Worm (Caenorhabditis elegans) whole organism, L4 larva: Measurements from ENCODE around the gene pgp-4.

ENCODE experiments used
- F26F4.8 ChIP-seq: fragments of 200-800 bp; sonication (Bioruptor generic); conservative IDR thresholded peaks from 2 replicates; pipeline ENCODE4 v1.3.6; 2022; ENCODE audit warnings: missing genetic modification characterization, missing compliant biosample characterization
- F44E2.7 ChIP-seq: fragments of 200-800 bp; sonication (Bioruptor generic); IDR thresholded peaks from 2 replicates; pipeline ENCODE4 v2.1.2; 2022; ENCODE audit warnings: missing genetic modification characterization, missing compliant biosample characterization
- T26A8.4 ChIP-seq: fragments of 200-800 bp; sonication (Bioruptor generic); IDR thresholded peaks from 2 replicates; pipeline ENCODE4 v1.3.6; 2022; ENCODE audit warnings: missing genetic modification characterization, missing compliant biosample characterization
- aha-1 ChIP-seq: fragments of 150-350 bp; peaks from one replicate; lab custom pipeline; 2014; ENCODE audit warnings: missing biosample characterization, missing genetic modification characterization
- ama-1 ChIP-seq: fragments of 150-350 bp; optimal IDR thresholded peaks from 2 replicates; lab custom pipeline; 2014; ENCODE audit warnings: inconsistent platforms, mixed read lengths
- arid-1 ChIP-seq: fragments of 200-800 bp; sonication (Bioruptor generic); conservative IDR thresholded peaks from 2 replicates; pipeline ENCODE4 v1.3.6; 2022; ENCODE audit warnings: missing genetic modification reagents, missing genetic modification characterization, missing compliant biosample characterization
- attf-4 ChIP-seq: sonication (generic microtip); optimal IDR thresholded peaks from 3 replicates; lab custom pipeline; 2017; ENCODE audit warnings: missing biosample characterization, missing genetic modification characterization
- ctbp-1 ChIP-seq: fragments of 200-800 bp; sonication (Bioruptor generic); IDR thresholded peaks from 2 replicates; pipeline ENCODE4 v1.3.6; 2022; ENCODE audit warnings: missing genetic modification reagents, missing genetic modification characterization, missing compliant biosample characterization
- daf-16 ChIP-seq, 3 experiments: sonication (generic microtip); optimal IDR thresholded peaks; 2 replicates each; lab custom pipeline; 2016 to 2017; ENCODE audit warnings: missing genetic modification characterization in 3 of 3, missing genetic modification reagents in 3 of 3, mild to moderate bottlenecking in 2 of 3, missing compliant biosample characterization in 2 of 3, missing biosample characterization in 1 of 3, moderate library complexity in 1 of 3
- daf-19 ChIP-seq: fragments of 200-800 bp; sonication (Bioruptor generic); conservative IDR thresholded peaks from 2 replicates; pipeline ENCODE4 v1.3.6; 2022; ENCODE audit warnings: missing genetic modification characterization, missing compliant biosample characterization
- dmd-9 ChIP-seq: fragments of 200-800 bp; sonication (Bioruptor generic); IDR thresholded peaks from 2 replicates; pipeline ENCODE4 v1.3.6; 2022; ENCODE audit warnings: missing genetic modification reagents, missing genetic modification characterization, missing compliant biosample characterization
- dve-1 ChIP-seq: sonication (generic microtip); optimal IDR thresholded peaks from 2 replicates; lab custom pipeline; 2017; ENCODE audit warnings: antibody characterized with exemption, mild to moderate bottlenecking, missing genetic modification characterization, missing compliant biosample characterization; ENCODE audit not compliant: insufficient read depth
- egl-27 ChIP-seq: sonication (generic microtip); optimal IDR thresholded peaks from 3 replicates; lab custom pipeline; 2017; ENCODE audit warnings: missing biosample characterization, missing genetic modification reagents, missing genetic modification characterization
- fkh-10 ChIP-seq: fragments of 150-350 bp; optimal IDR thresholded peaks from 2 replicates; lab custom pipeline; 2014; ENCODE audit warnings: missing biosample characterization, missing genetic modification reagents, missing genetic modification characterization
- hif-1 ChIP-seq, 2 experiments: sonication (generic microtip); optimal IDR thresholded peaks; 2 replicates each; lab custom pipeline; 2016 to 2017; ENCODE audit warnings: missing compliant biosample characterization in 2 of 2, missing genetic modification characterization in 2 of 2, missing genetic modification reagents in 2 of 2, missing genotype in 2 of 2, mild to moderate bottlenecking in 1 of 2
- hlh-11 ChIP-seq: fragments of 200-800 bp; sonication (Bioruptor generic); optimal IDR thresholded peaks from 2 replicates; lab custom pipeline; 2018; ENCODE audit warnings: mild to moderate bottlenecking, missing genetic modification characterization, missing compliant biosample characterization
- hlh-30 ChIP-seq: sonication (generic microtip); optimal IDR thresholded peaks from 2 replicates; lab custom pipeline; 2017; ENCODE audit warnings: antibody characterized with exemption, mild to moderate bottlenecking, missing genetic modification characterization, missing compliant biosample characterization; ENCODE audit not compliant: insufficient read depth
- lin-13 ChIP-seq: fragments of 150-350 bp; optimal IDR thresholded peaks from 2 replicates; lab custom pipeline; 2014; ENCODE audit warnings: missing biosample characterization, missing genetic modification reagents, missing genetic modification characterization
- lin-15B ChIP-seq: fragments of 150-350 bp; sonication (generic microtip); optimal IDR thresholded peaks from 3 replicates; lab custom pipeline; 2014; ENCODE audit warnings: missing biosample characterization, missing genetic modification characterization
- lir-3 ChIP-seq: sonication (generic microtip); optimal IDR thresholded peaks from 2 replicates; lab custom pipeline; 2016; ENCODE audit warnings: mild to moderate bottlenecking, missing genetic modification characterization, missing compliant biosample characterization
- madf-9 ChIP-seq: fragments of 200-800 bp; sonication (Bioruptor generic); conservative IDR thresholded peaks from 2 replicates; pipeline ENCODE4 v1.3.6; 2022; ENCODE audit warnings: missing genetic modification reagents, missing genetic modification characterization, missing compliant biosample characterization
- mep-1 ChIP-seq: fragments of 150-350 bp; sonication (generic microtip); optimal IDR thresholded peaks from 3 replicates; lab custom pipeline; 2014; ENCODE audit warnings: missing biosample characterization, missing genetic modification characterization
- mes-2 ChIP-seq: sonication (generic microtip); optimal IDR thresholded peaks from 2 replicates; lab custom pipeline; 2016; ENCODE audit warnings: missing genotype, mild to moderate bottlenecking, missing genetic modification characterization, missing compliant biosample characterization; ENCODE audit not compliant: poor library complexity, severe bottlenecking
- mxl-3 ChIP-seq: fragments of 200-800 bp; sonication (Bioruptor generic); optimal IDR thresholded peaks from 2 replicates; lab custom pipeline; 2018; ENCODE audit warnings: mild to moderate bottlenecking, missing genetic modification characterization, missing compliant biosample characterization
- nhr-10 ChIP-seq: fragments of 150-350 bp; optimal IDR thresholded peaks from 2 replicates; lab custom pipeline; 2014; ENCODE audit warnings: missing biosample characterization, missing genetic modification characterization
- nhr-102 ChIP-seq: sonication (generic microtip); optimal IDR thresholded peaks from 2 replicates; lab custom pipeline; 2016; ENCODE audit warnings: mild to moderate bottlenecking, missing genetic modification characterization, moderate library complexity, missing compliant biosample characterization
- nhr-111 ChIP-seq: fragments of 200-800 bp; sonication (Bioruptor generic); optimal IDR thresholded peaks from 2 replicates; lab custom pipeline; 2018; ENCODE audit warnings: mild to moderate bottlenecking, missing genetic modification characterization, missing compliant biosample characterization
- nhr-237 ChIP-seq: sonication (generic microtip); optimal IDR thresholded peaks from 2 replicates; lab custom pipeline; 2017; ENCODE audit warnings: missing biosample characterization, missing genetic modification characterization
- nhr-28 ChIP-seq: fragments of 150-350 bp; optimal IDR thresholded peaks from 2 replicates; lab custom pipeline; 2014; ENCODE audit warnings: missing biosample characterization, missing genetic modification characterization
- nhr-76 ChIP-seq: fragments of 150-350 bp; optimal IDR thresholded peaks from 2 replicates; lab custom pipeline; 2014; ENCODE audit warnings: missing biosample characterization, missing genetic modification characterization
- pha-4 ChIP-seq, 2 experiments: fragments of 150-350 bp in 1 of 2; fragments of 200-800 bp in 1 of 2; sonication (Bioruptor generic) in 1 of 2; IDR thresholded peaks in 1 of 2; optimal IDR thresholded peaks in 1 of 2; 2 replicates each; pipeline versions ENCODE4 v1.3.6 to Lab custom; 2014 to 2022; ENCODE audit warnings: missing genetic modification characterization in 2 of 2, missing genetic modification reagents in 2 of 2, missing biosample characterization in 1 of 2, missing compliant biosample characterization in 1 of 2
- php-3 ChIP-seq: fragments of 200-800 bp; sonication (Bioruptor generic); IDR thresholded peaks from 2 replicates; pipeline ENCODE4 v1.3.6; 2022; ENCODE audit warnings: missing genetic modification reagents, missing genetic modification characterization, missing compliant biosample characterization
- pqm-1 ChIP-seq: sonication (generic microtip); optimal IDR thresholded peaks from 2 replicates; lab custom pipeline; 2017; ENCODE audit warnings: missing biosample characterization, missing genetic modification characterization
- sdz-12 ChIP-seq: fragments of 200-800 bp; sonication (Bioruptor generic); optimal IDR thresholded peaks from 2 replicates; lab custom pipeline; 2018; ENCODE audit warnings: mild to moderate bottlenecking, missing genetic modification characterization, missing compliant biosample characterization
- snpc-1.2 ChIP-seq: fragments of 200-800 bp; sonication (Bioruptor generic); IDR thresholded peaks from 2 replicates; pipeline ENCODE4 v1.3.6; 2022; ENCODE audit warnings: missing genetic modification reagents, missing genetic modification characterization, missing compliant biosample characterization
- spr-1 ChIP-seq: sonication (generic microtip); optimal IDR thresholded peaks from 2 replicates; lab custom pipeline; 2016; ENCODE audit warnings: mild to moderate bottlenecking, missing genetic modification characterization, missing compliant biosample characterization
- tra-1 ChIP-seq: fragments of 200-800 bp; sonication (Bioruptor generic); IDR thresholded peaks from 2 replicates; pipeline ENCODE4 v1.3.6; 2022; ENCODE audit warnings: missing genetic modification reagents, missing genetic modification characterization, missing compliant biosample characterization
- unc-62 ChIP-seq, 3 experiments: fragments of 150-350 bp in 1 of 3; sonication (generic microtip); optimal IDR thresholded peaks in 2 of 3; peaks in 1 of 3; 1 replicate in 1 of 3; 2 replicates in 2 of 3; lab custom pipeline; 2014 to 2017; ENCODE audit warnings: missing biosample characterization in 3 of 3, missing genetic modification characterization in 3 of 3, missing genetic modification reagents in 3 of 3, missing genotype in 1 of 3
- zfp-3 ChIP-seq: fragments of 200-800 bp; sonication (Bioruptor generic); conservative IDR thresholded peaks from 2 replicates; pipeline ENCODE4 v1.3.6; 2022; ENCODE audit warnings: missing genetic modification reagents, missing genetic modification characterization, missing compliant biosample characterization
- zip-2 ChIP-seq: fragments of 150-350 bp; optimal IDR thresholded peaks from 2 replicates; lab custom pipeline; 2014; ENCODE audit warnings: missing biosample characterization, missing genetic modification characterization

Gene pgp-4

DNA sequence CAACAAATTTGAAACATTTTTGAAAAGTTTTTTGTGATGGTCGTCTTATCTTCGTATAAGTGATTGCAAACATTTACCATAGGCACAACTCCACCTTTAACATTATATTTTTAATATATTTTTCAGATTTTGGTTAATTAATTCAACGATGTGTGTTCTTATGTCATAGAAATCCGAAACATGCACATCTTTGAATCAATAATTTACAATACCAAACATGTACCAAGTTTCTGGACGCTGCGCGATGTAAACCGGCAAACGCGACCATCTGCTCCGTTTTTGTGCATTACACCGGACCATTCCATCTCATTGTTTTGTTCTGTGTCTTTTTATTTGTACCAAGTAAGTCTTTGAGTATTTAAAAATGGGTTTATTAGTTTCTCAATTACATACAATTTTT is at the start of gene pgp-4:
Gene pgp-4, plus strand, starts transcription at position 301 of the 400 bp plus-strand sequence.
- TF ChIP-seq nhr-10 (tag; lab: Kevin White, UChicago) (no peak), dmd-9 (GFP tag; lab: Robert Waterston, UW) (no peak), attf-4 (no peak), egl-27 (no peak), mep-1 (no peak), hlh-30 (no peak), lir-3 (tag; lab: Kevin White, UChicago) (no peak), sdz-12 (GFP tag; lab: Kevin White, UChicago) (no peak), daf-19 (GFP tag; lab: Robert Waterston, UW) (no peak), nhr-111 (GFP tag; lab: Kevin White, UChicago) (no peak), pha-4 (GFP tag; IDR thresholded peaks at IDR 0.05; lab: Robert Waterston, UW) (no peak), pha-4 (tag; optimal IDR thresholded peaks at IDR 0.05; lab: Kevin White, UChicago) (no peak), lin-13 (GFP tag; lab: Kevin White, UChicago) (no peak)

ce11 chrX:11310285-11310838 is 47.3 kb upstream of the pgp-4 start, which contains the start of gene F08G12.5:
F08G12.5 (minus strand) TSS chrX:11310285.
- TF ChIP-seq lir-3 (tag; lab: Kevin White, UChicago) (no peak), nhr-28 (peak; percentile 74), nhr-102 (no peak), hif-1 (tag; optimal IDR thresholded peaks at IDR 0.05; lab: Kevin White, UChicago) (no peak), daf-16 (GFP tag; optimal IDR thresholded peaks at IDR 0.05; lab: Kevin White, UChicago) (peak in 1 of 2 experiments; percentile 86), daf-16 (tag; optimal IDR thresholded peaks at IDR 0.05; lab: Kevin White, UChicago) (peak; percentile 81), unc-62 (GFP tag; optimal IDR thresholded peaks at IDR 0.05 in 1 of 2; lab: Kevin White, UChicago) (peak in 1 of 2 experiments; percentile 75), unc-62 (tag; optimal IDR thresholded peaks at IDR 0.05; lab: Kevin White, UChicago) (no peak), hlh-11 (tag; lab: Kevin White, UChicago) (peak; percentile 49), ctbp-1 (GFP tag; lab: Robert Waterston, UW) (no peak), zfp-3 (GFP tag; lab: Robert Waterston, UW) (no peak)
- TF ChIP-seq, all 104 proteins: peak for 4

DNA sequence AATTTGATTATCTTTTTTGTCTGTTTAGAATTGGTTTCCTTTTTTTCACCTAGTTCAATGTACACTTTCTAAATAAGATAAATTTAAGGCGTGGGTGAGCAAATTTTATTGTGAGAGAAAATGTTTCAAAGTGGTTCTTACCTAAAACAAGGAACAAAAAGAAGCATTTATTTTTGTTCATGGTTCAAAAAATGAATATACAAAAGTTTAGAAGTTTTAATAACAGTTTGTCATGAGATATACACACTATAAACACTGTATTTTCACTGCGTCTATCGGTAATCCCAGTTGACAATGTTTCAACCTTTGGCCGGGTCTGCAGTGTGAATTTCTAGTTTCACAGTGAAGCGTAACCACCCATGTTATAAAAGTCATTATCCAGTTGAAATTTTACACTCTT is 42.2 kb upstream of the pgp-4 start, which contains the start of gene F08G12.11:
Gene F08G12.11, minus strand, starts transcription at position 181 of the 400 bp plus-strand sequence.
- TF ChIP-seq unc-62 (GFP tag; optimal IDR thresholded peaks at IDR 0.05 in 1 of 2; lab: Kevin White, UChicago): peak in 1 of 2 experiments; percentile 91
- no peak for TF ChIP-seq unc-62 (tag; optimal IDR thresholded peaks at IDR 0.05; lab: Kevin White, UChicago)
- TF ChIP-seq F44E2.7 (GFP tag; lab: Robert Waterston, UW): no peak

ce11 chrX:11316750-11317149 is 40.9 kb upstream of the pgp-4 start, which contains the start of gene nlp-57:
nlp-57 (plus strand) TSS chrX:11317050.
- TF ChIP-seq F26F4.8 (GFP tag; lab: Robert Waterston, UW) (no peak), mxl-3 (GFP tag; lab: Kevin White, UChicago) (no peak), ama-1 (no peak), ctbp-1 (GFP tag; lab: Robert Waterston, UW) (no peak), zip-2 (no peak), fkh-10 (GFP tag; lab: Kevin White, UChicago) (no peak), daf-19 (GFP tag; lab: Robert Waterston, UW) (no peak), sdz-12 (GFP tag; lab: Kevin White, UChicago) (no peak)
- TF ChIP-seq, all 104 proteins: peak for 0

- no peak for TF ChIP-seq tra-1 (GFP tag; lab: Robert Waterston, UW)
- TF ChIP-seq nhr-237 (tag; lab: Kevin White, UChicago): no peak
- TF ChIP-seq dve-1 (tag; lab: Kevin White, UChicago): peak; percentile 36
- TF ChIP-seq madf-9 (GFP tag; lab: Robert Waterston, UW): no peak
- no peak for TF ChIP-seq T26A8.4 (GFP tag; lab: Robert Waterston, UW)
- TF ChIP-seq F44E2.7 (GFP tag; lab: Robert Waterston, UW): no peak
- TF ChIP-seq spr-1 (tag; lab: Kevin White, UChicago): no peak
- TF ChIP-seq daf-16 (GFP tag; optimal IDR thresholded peaks at IDR 0.05; lab: Kevin White, UChicago): no peak
- TF ChIP-seq daf-16 (tag; optimal IDR thresholded peaks at IDR 0.05; lab: Kevin White, UChicago): peak; percentile 68
- TF ChIP-seq mes-2 (tag; lab: Kevin White, UChicago): no peak
- peak; percentile 26 for TF ChIP-seq hlh-11 (tag; lab: Kevin White, UChicago)
- no peak for TF ChIP-seq arid-1 (GFP tag; lab: Robert Waterston, UW)
- TF ChIP-seq snpc-1.2: no peak
- TF ChIP-seq nhr-10 (tag; lab: Kevin White, UChicago): no peak
- no peak for TF ChIP-seq lin-13 (GFP tag; lab: Kevin White, UChicago)
- TF ChIP-seq egl-27: no peak
- no peak for TF ChIP-seq nhr-76 (tag; lab: Kevin White, UChicago)
- no peak for TF ChIP-seq lin-15B (tag; lab: Kevin White, UChicago)
- peak; percentile 15; the same call in 1 of the 2 replicates for TF ChIP-seq php-3
- peak; percentile 68 for TF ChIP-seq pqm-1 (tag; lab: Kevin White, UChicago)
- TF ChIP-seq aha-1 (tag; lab: Kevin White, UChicago): peak; percentile 1
Observed at ce11 chrX:11317939-11318338, 39.7 kb upstream of the pgp-4 start, which contains the start of gene hizr-1. hizr-1 (plus strand) TSS chrX:11318278.
